Worm (Caenorhabditis elegans) whole organism, L3 larva: ENCODE measurements around the gene C29H12.2.
A peak's percentile ranks its signal among the peaks of the same experiment; 100 is the strongest.

ENCODE experiments used
- ceh-16 ChIP-seq: sonication (generic microtip); optimal IDR thresholded peaks from 2 replicates; lab custom pipeline; 2017; ENCODE audit warnings: missing biosample characterization, missing genetic modification characterization
- egl-5 ChIP-seq: fragments of 150-350 bp; optimal IDR thresholded peaks from 2 replicates; lab custom pipeline; 2017; ENCODE audit warnings: missing biosample characterization, missing genetic modification reagents, missing genetic modification characterization, inconsistent platforms
- elt-2 ChIP-seq: sonication (generic microtip); optimal IDR thresholded peaks from 2 replicates; lab custom pipeline; 2016; ENCODE audit warnings: missing genetic modification reagents, mild to moderate bottlenecking, missing genetic modification characterization, missing compliant biosample characterization
- fos-1 ChIP-seq: fragments of 150-350 bp; optimal IDR thresholded peaks from 2 replicates; lab custom pipeline; 2014; ENCODE audit warnings: missing biosample characterization, missing genetic modification characterization
- mdl-1 ChIP-seq: fragments of 150-350 bp; optimal IDR thresholded peaks from 2 replicates; lab custom pipeline; 2014; ENCODE audit warnings: missing biosample characterization, missing genetic modification characterization
- mml-1 ChIP-seq: fragments of 150-350 bp; sonication (generic microtip); optimal IDR thresholded peaks from 3 replicates; lab custom pipeline; 2014; ENCODE audit warnings: missing biosample characterization, missing genetic modification characterization
- nhr-237 ChIP-seq: fragments of 150-350 bp; optimal IDR thresholded peaks from 2 replicates; lab custom pipeline; 2014; ENCODE audit warnings: missing biosample characterization, missing genetic modification characterization
- nhr-77 ChIP-seq: fragments of 150-350 bp; optimal IDR thresholded peaks from 2 replicates; lab custom pipeline; 2014; ENCODE audit warnings: missing biosample characterization, missing genetic modification characterization
- skn-1 ChIP-seq: fragments of 150-350 bp; optimal IDR thresholded peaks from 2 replicates; lab custom pipeline; 2014; ENCODE audit warnings: missing biosample characterization, missing genetic modification characterization
- snpc-4 ChIP-seq: fragments of 150-350 bp; optimal IDR thresholded peaks from 2 replicates; lab custom pipeline; 2014; ENCODE audit warnings: missing biosample characterization, missing genetic modification characterization
- unc-62 ChIP-seq: fragments of 150-350 bp; sonication (generic microtip); optimal IDR thresholded peaks from 4 replicates; lab custom pipeline; 2014; ENCODE audit warnings: missing biosample characterization, missing genetic modification reagents, missing genetic modification characterization
- zag-1 ChIP-seq: fragments of 150-350 bp; optimal IDR thresholded peaks from 2 replicates; lab custom pipeline; 2014; ENCODE audit warnings: missing biosample characterization, missing genetic modification characterization

DNA sequence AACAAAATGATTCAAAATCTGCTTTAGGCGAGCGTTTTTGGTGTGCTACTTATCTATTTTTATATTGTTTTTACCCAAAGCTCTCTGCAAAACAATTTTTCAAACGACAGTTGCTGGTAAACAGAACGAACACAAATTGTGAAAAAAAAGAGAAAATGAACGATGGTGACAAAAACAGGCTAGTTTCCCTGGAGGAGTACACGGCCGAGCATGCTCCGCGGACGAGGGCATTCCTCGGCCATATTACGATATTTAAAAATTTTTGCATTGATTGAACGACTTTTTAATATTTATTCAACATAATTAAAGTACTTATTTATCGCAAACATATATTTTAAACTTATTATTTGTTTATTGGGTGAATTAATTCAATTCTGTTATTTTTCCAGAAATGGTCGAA, 26.2 kb upstream of the C29H12.2 start, which contains the start of the genes tpp-2 and rbbp-5:
- no peak for TF ChIP-seq unc-62 (GFP tag; lab: Kevin White, UChicago)
- peak; percentile 61 for TF ChIP-seq snpc-4 (tag; lab: Kevin White, UChicago)
- TF ChIP-seq elt-2 (tag; lab: Kevin White, UChicago), result peak; percentile 37
- no peak for TF ChIP-seq nhr-237 (tag; lab: Kevin White, UChicago)
- TF ChIP-seq mml-1 (tag; lab: Kevin White, UChicago), result no peak
- TF ChIP-seq nhr-77 (tag; lab: Kevin White, UChicago), result no peak
- no peak for TF ChIP-seq fos-1 (tag; lab: Kevin White, UChicago)
- TF ChIP-seq ceh-16 (tag; lab: Kevin White, UChicago), result no peak
- no peak for TF ChIP-seq mdl-1 (tag; lab: Kevin White, UChicago)
- peak; percentile 44 for TF ChIP-seq skn-1 (tag; lab: Kevin White, UChicago)
- no peak for TF ChIP-seq zag-1 (tag; lab: Kevin White, UChicago)
- peak; percentile 25 for TF ChIP-seq egl-5 (tag; lab: Kevin White, UChicago)
